Worm (Caenorhabditis elegans) whole organism, L1 larva: ENCODE data around the gene F32D8.13.

ENCODE experiments used
- C16A3.4 ChIP-seq: fragments of 150-350 bp; optimal IDR thresholded peaks from 2 replicates; lab custom pipeline; 2014; ENCODE audit warnings: missing biosample characterization, missing genetic modification characterization
- Y116A8C.19 ChIP-seq: sonication (generic microtip); optimal IDR thresholded peaks from 2 replicates; lab custom pipeline; 2016; ENCODE audit warnings: missing compliant biosample characterization, missing genetic modification characterization, borderline replicate concordance
- dsc-1 ChIP-seq: sonication (generic microtip); optimal IDR thresholded peaks from 2 replicates; lab custom pipeline; 2016; ENCODE audit warnings: mild to moderate bottlenecking, missing genetic modification characterization, missing compliant biosample characterization
- fkh-10 ChIP-seq: sonication (generic microtip); optimal IDR thresholded peaks from 2 replicates; lab custom pipeline; 2017; ENCODE audit warnings: missing biosample characterization, missing genetic modification reagents, missing genetic modification characterization
- grh-1 ChIP-seq: fragments of 200-800 bp; sonication (Bioruptor generic); IDR thresholded peaks from 2 replicates; pipeline ENCODE4 v1.3.6; 2022; ENCODE audit warnings: missing genetic modification reagents, missing genetic modification characterization, missing compliant biosample characterization
- irx-1 ChIP-seq: sonication (generic microtip); optimal IDR thresholded peaks from 2 replicates; lab custom pipeline; 2016; ENCODE audit warnings: missing genetic modification characterization, missing compliant biosample characterization
- lin-13 ChIP-seq: fragments of 150-350 bp; optimal IDR thresholded peaks from 2 replicates; lab custom pipeline; 2014; ENCODE audit warnings: missing biosample characterization, missing genetic modification reagents, missing genetic modification characterization
- nhr-12 ChIP-seq: sonication (generic microtip); optimal IDR thresholded peaks from 2 replicates; lab custom pipeline; 2017; ENCODE audit warnings: missing biosample characterization, missing genetic modification characterization
- nhr-237 ChIP-seq: fragments of 150-350 bp; optimal IDR thresholded peaks from 2 replicates; lab custom pipeline; 2014; ENCODE audit warnings: missing biosample characterization, missing genetic modification characterization
- nhr-28 ChIP-seq: fragments of 150-350 bp; optimal IDR thresholded peaks from 2 replicates; lab custom pipeline; 2014; ENCODE audit warnings: missing biosample characterization, missing genetic modification characterization
- rnt-1 ChIP-seq: sonication (generic microtip); optimal IDR thresholded peaks from 2 replicates; lab custom pipeline; 2016; ENCODE audit warnings: mild to moderate bottlenecking, missing genetic modification characterization, moderate library complexity, missing compliant biosample characterization
- unc-30 ChIP-seq: sonication (generic microtip); optimal IDR thresholded peaks from 2 replicates; lab custom pipeline; 2017; ENCODE audit warnings: missing biosample characterization, missing genetic modification characterization
- ztf-11 ChIP-seq, 2 experiments: sonication (generic microtip); optimal IDR thresholded peaks; 2 replicates each; lab custom pipeline; 2016 to 2017; ENCODE audit warnings: missing genetic modification characterization in 2 of 2, missing biosample characterization in 1 of 2, missing compliant biosample characterization in 1 of 2

F32D8.13 gene

ce11 chrV:10846893-10847292, 49.5 kb downstream of the F32D8.13 start, which contains the start of gene C29A12.6:
TSS of gene C29A12.6 (plus strand) at chrV:10847193.
- TF ChIP-seq rnt-1 (no peak), ztf-11 (tag; optimal IDR thresholded peaks at IDR 0.05; lab: Kevin White, UChicago) (no peak), Y116A8C.19 (tag; lab: Kevin White, UChicago) (no peak), irx-1 (tag; lab: Kevin White, UChicago) (no peak), nhr-237 (tag; lab: Kevin White, UChicago) (no peak), lin-13 (no peak), nhr-12 (tag; lab: Kevin White, UChicago) (no peak), C16A3.4 (no peak), dsc-1 (tag; lab: Kevin White, UChicago) (no peak), unc-30 (tag; lab: Kevin White, UChicago) (no peak), nhr-28 (tag; lab: Kevin White, UChicago) (no peak), grh-1 (GFP tag; lab: Robert Waterston, UW) (no peak), fkh-10 (GFP tag; lab: Kevin White, UChicago) (no peak)
